Fruit fly (Drosophila melanogaster) whole organism, embryonic: ENCODE data around the gene Gip.

Source experiments
- ATbp ChIP-seq: fragments of 200-800 bp; sonication (Bioruptor generic); optimal IDR thresholded peaks from 2 replicates; lab custom pipeline; 2017; ENCODE audit warnings: missing biosample characterization, mild to moderate bottlenecking, missing genetic modification characterization, missing genetic modification reagents
- Asciz ChIP-seq: fragments of 200-800 bp; sonication (Bioruptor generic); optimal IDR thresholded peaks from 2 replicates; lab custom pipeline; 2017; ENCODE audit warnings: missing biosample characterization, mild to moderate bottlenecking, missing genetic modification characterization, missing genetic modification reagents
- BtbVII ChIP-seq: fragments of 200-800 bp; sonication (Bioruptor generic); optimal IDR thresholded peaks from 3 replicates; lab custom pipeline; 2017; ENCODE audit warnings: missing biosample characterization, mild to moderate bottlenecking, missing genetic modification characterization
- C15 ChIP-seq: fragments of 200-800 bp; sonication (Bioruptor generic); IDR thresholded peaks from 3 replicates; pipeline ENCODE4 v1.3.6; 2022; ENCODE audit warnings: missing biosample characterization, missing genetic modification characterization
- CG12104 ChIP-seq: fragments of 200-800 bp; sonication (Bioruptor generic); optimal IDR thresholded peaks from 3 replicates; lab custom pipeline; 2016; ENCODE audit warnings: missing biosample characterization, missing genetic modification characterization
- CG14860 ChIP-seq: fragments of 200-800 bp; sonication (Bioruptor generic); IDR thresholded peaks from 3 replicates; pipeline ENCODE4 v1.3.6; 2022; ENCODE audit warnings: missing biosample characterization, missing genetic modification characterization; ENCODE audit not compliant: partially characterized antibody
- CG14965 ChIP-seq: fragments of 200-800 bp; sonication (Bioruptor generic); optimal IDR thresholded peaks from 2 replicates; lab custom pipeline; 2016; ENCODE audit warnings: missing biosample characterization, missing genetic modification characterization, borderline replicate concordance
- CG15011 ChIP-seq: fragments of 200-800 bp; sonication (Bioruptor generic); optimal IDR thresholded peaks from 3 replicates; lab custom pipeline; 2018; ENCODE audit warnings: missing biosample characterization, mild to moderate bottlenecking, missing genetic modification characterization
- CG15479 ChIP-seq: fragments of 200-800 bp; sonication (Bioruptor generic); optimal IDR thresholded peaks from 3 replicates; lab custom pipeline; 2019; ENCODE audit warnings: missing biosample characterization, mild to moderate bottlenecking, missing genetic modification characterization, moderate library complexity
- CG16815 ChIP-seq: fragments of 200-800 bp; sonication (Bioruptor generic); optimal IDR thresholded peaks from 3 replicates; lab custom pipeline; 2017; ENCODE audit warnings: missing biosample characterization, mild to moderate bottlenecking, missing genetic modification characterization
- CG17829 ChIP-seq: fragments of 200-800 bp; optimal IDR thresholded peaks from 2 replicates; lab custom pipeline; 2019; ENCODE audit warnings: missing biosample characterization, mild to moderate bottlenecking, missing genetic modification characterization, moderate library complexity
- CG2875 ChIP-seq: fragments of 200-800 bp; sonication (Bioruptor generic); optimal IDR thresholded peaks from 2 replicates; lab custom pipeline; 2017; ENCODE audit warnings: missing biosample characterization, mild to moderate bottlenecking, missing genetic modification characterization, missing genetic modification reagents
- CG2889 ChIP-seq: fragments of 200-800 bp; sonication (Bioruptor generic); IDR thresholded peaks from 3 replicates; pipeline ENCODE4 v1.3.6; 2022; ENCODE audit warnings: missing biosample characterization, missing genetic modification characterization
- CG30431 ChIP-seq: fragments of 200-800 bp; sonication (Bioruptor generic); optimal IDR thresholded peaks from 2 replicates; lab custom pipeline; 2017; ENCODE audit warnings: missing biosample characterization, missing genetic modification characterization
- CG31441 ChIP-seq: fragments of 200-800 bp; sonication (Bioruptor generic); IDR thresholded peaks from 2 replicates; pipeline ENCODE4 v1.3.6; 2022; ENCODE audit warnings: missing biosample characterization, missing genetic modification characterization
- CG34422 ChIP-seq: fragments of 200-800 bp; sonication (Bioruptor generic); IDR thresholded peaks from 3 replicates; pipeline ENCODE4 v1.3.6; 2022; ENCODE audit warnings: missing biosample characterization, missing genetic modification characterization
- CG3726 ChIP-seq: fragments of 200-800 bp; sonication (Bioruptor generic); IDR thresholded peaks from 3 replicates; pipeline ENCODE4, ENCODE4 v1.3.6; 2022; ENCODE audit warnings: missing biosample characterization, missing genetic modification characterization
- CG4328 ChIP-seq: fragments of 200-800 bp; sonication (Bioruptor generic); optimal IDR thresholded peaks from 3 replicates; lab custom pipeline; 2017; ENCODE audit warnings: missing biosample characterization, missing genetic modification reagents, missing genetic modification characterization
- CG4360 ChIP-seq: fragments of 200-800 bp; sonication (Bioruptor generic); IDR thresholded peaks from 2 replicates; pipeline ENCODE4 v1.3.6; 2022; ENCODE audit warnings: missing biosample characterization, missing genetic modification characterization
- CG7745 ChIP-seq: fragments of 200-800 bp; sonication (Bioruptor generic); optimal IDR thresholded peaks from 2 replicates; lab custom pipeline; 2018; ENCODE audit warnings: missing biosample characterization, mild to moderate bottlenecking, missing genetic modification characterization, moderate library complexity
- CG7786 ChIP-seq: fragments of 200-800 bp; sonication (Bioruptor generic); optimal IDR thresholded peaks from 2 replicates; lab custom pipeline; 2016; ENCODE audit warnings: missing biosample characterization, missing genetic modification characterization
- CG8944 ChIP-seq: fragments of 200-800 bp; sonication (Bioruptor generic); optimal IDR thresholded peaks from 3 replicates; lab custom pipeline; 2016; ENCODE audit warnings: missing biosample characterization, missing genetic modification characterization
- CG9797 ChIP-seq: fragments of 200-800 bp; sonication (Bioruptor generic); optimal IDR thresholded peaks from 3 replicates; lab custom pipeline; 2018; ENCODE audit warnings: missing biosample characterization, mild to moderate bottlenecking, missing genetic modification characterization
- Chrac-16 ChIP-seq: fragments of 200-800 bp; sonication (Bioruptor generic); optimal IDR thresholded peaks from 3 replicates; lab custom pipeline; 2016; ENCODE audit warnings: missing biosample characterization, missing genetic modification characterization
- Dip2 ChIP-seq: fragments of 200-800 bp; sonication (Bioruptor generic); IDR thresholded peaks from 2 replicates; pipeline ENCODE4 v1.3.6; 2022; ENCODE audit warnings: missing biosample characterization, missing genetic modification characterization
- Elba2 ChIP-seq: fragments of 200-800 bp; sonication (Bioruptor generic); optimal IDR thresholded peaks from 3 replicates; lab custom pipeline; 2016; ENCODE audit warnings: missing biosample characterization, missing genetic modification characterization
- Fer3 ChIP-seq: fragments of 200-800 bp; sonication (Bioruptor generic); optimal IDR thresholded peaks from 2 replicates; lab custom pipeline; 2018; ENCODE audit warnings: missing biosample characterization, mild to moderate bottlenecking, missing genetic modification characterization, moderate library complexity
- HHEX ChIP-seq: fragments of 200-800 bp; sonication (Bioruptor generic); optimal IDR thresholded peaks from 3 replicates; lab custom pipeline; 2017; ENCODE audit warnings: missing biosample characterization, mild to moderate bottlenecking, missing genetic modification characterization, missing genetic modification reagents
- HLH3B ChIP-seq: fragments of 200-800 bp; sonication (Bioruptor generic); IDR thresholded peaks from 2 replicates; pipeline ENCODE4 v1.3.6; 2022; ENCODE audit warnings: missing biosample characterization, missing genetic modification characterization
- Jarid2 ChIP-seq: fragments of 200-800 bp; sonication (Bioruptor generic); optimal IDR thresholded peaks from 3 replicates; lab custom pipeline; 2017; ENCODE audit warnings: mild to moderate bottlenecking, missing biosample characterization, missing genetic modification reagents, missing genetic modification characterization
- Mes4 ChIP-seq: fragments of 200-800 bp; sonication (Bioruptor generic); optimal IDR thresholded peaks from 2 replicates; lab custom pipeline; 2016; ENCODE audit warnings: missing biosample characterization, missing genetic modification characterization
- Optix ChIP-seq: fragments of 200-800 bp; sonication (Bioruptor generic); IDR thresholded peaks from 3 replicates; pipeline ENCODE4 v1.3.6; 2022; ENCODE audit warnings: missing biosample characterization, missing genetic modification characterization
- Rfx ChIP-seq: fragments of 200-800 bp; sonication (Bioruptor generic); IDR thresholded peaks from 2 replicates; pipeline ENCODE4 v1.3.6; 2022; ENCODE audit warnings: missing biosample characterization, missing genetic modification characterization
- Six4 ChIP-seq: fragments of 200-800 bp; sonication (Bioruptor generic); optimal IDR thresholded peaks from 2 replicates; lab custom pipeline; 2016; ENCODE audit warnings: missing biosample characterization, missing genetic modification characterization
- ara ChIP-seq: fragments of 200-800 bp; sonication (Bioruptor generic); IDR thresholded peaks from 2 replicates; pipeline ENCODE4 v1.3.6; 2022; ENCODE audit warnings: missing biosample characterization, missing genetic modification characterization
- ash1 ChIP-seq: fragments of 200-800 bp; sonication (Bioruptor generic); optimal IDR thresholded peaks from 2 replicates; lab custom pipeline; 2018; ENCODE audit warnings: missing biosample characterization, mild to moderate bottlenecking, missing genetic modification characterization
- br ChIP-seq: fragments of >200 bp; optimal IDR thresholded peaks from 2 replicates; lab custom pipeline; 2017
- caup ChIP-seq: fragments of 200-800 bp; sonication (Bioruptor generic); optimal IDR thresholded peaks from 3 replicates; lab custom pipeline; 2017; ENCODE audit warnings: missing biosample characterization, mild to moderate bottlenecking, missing genetic modification characterization, moderate library complexity; ENCODE audit not compliant: severe bottlenecking
- crol ChIP-seq: fragments of 200-800 bp; sonication (Bioruptor generic); IDR thresholded peaks from 2 replicates; pipeline ENCODE4 v1.3.6; 2022; ENCODE audit warnings: missing biosample characterization, missing genetic modification characterization
- disco-r ChIP-seq: fragments of 200-800 bp; sonication (Bioruptor generic); optimal IDR thresholded peaks from 2 replicates; lab custom pipeline; 2016; ENCODE audit warnings: missing biosample characterization, missing genetic modification characterization
- ftz-f1 ChIP-seq: fragments of 200-800 bp; sonication (Bioruptor generic); optimal IDR thresholded peaks from 2 replicates; lab custom pipeline; 2016; ENCODE audit warnings: missing biosample characterization, missing genetic modification characterization
- gem ChIP-seq: fragments of 200-800 bp; sonication (Bioruptor generic); optimal IDR thresholded peaks from 2 replicates; lab custom pipeline; 2019; ENCODE audit warnings: missing biosample characterization, mild to moderate bottlenecking, missing genetic modification characterization, moderate library complexity
- gro ChIP-seq: fragments of 200-800 bp; sonication (Bioruptor generic); optimal IDR thresholded peaks from 2 replicates; lab custom pipeline; 2016; ENCODE audit warnings: missing biosample characterization, missing genetic modification characterization
- jing ChIP-seq: fragments of 200-800 bp; sonication (Bioruptor generic); optimal IDR thresholded peaks from 2 replicates; lab custom pipeline; 2018; ENCODE audit warnings: missing biosample characterization, mild to moderate bottlenecking, missing genetic modification characterization
- kni ChIP-seq: fragments of 200-800 bp; sonication (Bioruptor generic); optimal IDR thresholded peaks from 3 replicates; lab custom pipeline; 2017; ENCODE audit warnings: mild to moderate bottlenecking, missing biosample characterization, missing genetic modification reagents, missing genetic modification characterization
- lbe ChIP-seq: fragments of 200-800 bp; sonication (Bioruptor generic); optimal IDR thresholded peaks from 2 replicates; lab custom pipeline; 2016; ENCODE audit warnings: missing biosample characterization, mild to moderate bottlenecking, missing genetic modification characterization
- repo ChIP-seq: fragments of 200-800 bp; sonication (Bioruptor generic); optimal IDR thresholded peaks from 2 replicates; lab custom pipeline; 2016; ENCODE audit warnings: missing biosample characterization, missing genetic modification characterization
- stc ChIP-seq: fragments of 200-800 bp; sonication (Bioruptor generic); IDR thresholded peaks from 2 replicates; pipeline ENCODE4 v1.3.6; 2022; ENCODE audit warnings: missing biosample characterization, missing genetic modification characterization
- trh ChIP-seq: fragments of 200-800 bp; sonication (Bioruptor generic); optimal IDR thresholded peaks from 2 replicates; lab custom pipeline; 2016; ENCODE audit warnings: missing biosample characterization, missing genetic modification characterization
- unc-4 ChIP-seq: fragments of 200-800 bp; sonication (Bioruptor generic); IDR thresholded peaks from 2 replicates; pipeline ENCODE4 v1.3.6; 2022; ENCODE audit warnings: missing biosample characterization, missing genetic modification characterization; ENCODE audit not compliant: partially characterized antibody

Gip gene

dm6 chrX:10362557-10363366, 33.1 kb upstream of the Gip start (continued):
- TF ChIP-seq CG9797 (no peak), Rfx (GFP tag; lab: Robert Waterston, UW) (no peak), BtbVII (GFP tag; lab: Kevin White, UChicago) (peak; percentile 22), CG12104 (GFP tag; lab: Kevin White, UChicago) (peak; percentile 44), ftz-f1 (GFP tag; lab: Kevin White, UChicago) (no peak), CG15011 (GFP tag; lab: Kevin White, UChicago) (no peak), ATbp (GFP tag; lab: Kevin White, UChicago) (peak; percentile 6), Six4 (GFP tag; lab: Kevin White, UChicago) (peak; percentile 2), Dip2 (GFP tag; lab: Robert Waterston, UW) (no peak), lbe (GFP tag; lab: Kevin White, UChicago) (no peak), HLH3B (GFP tag; lab: Robert Waterston, UW) (no peak), Mes4 (no peak), CG30431 (GFP tag; lab: Kevin White, UChicago) (no peak), CG7786 (no peak), Optix (GFP tag; lab: Robert Waterston, UW) (no peak), ash1 (GFP tag; lab: Kevin White, UChicago) (no peak), CG7745 (no peak), gro (GFP tag; lab: Kevin White, UChicago) (no peak), trh (GFP tag; lab: Kevin White, UChicago) (no peak), C15 (GFP tag; lab: Robert Waterston, UW) (no peak), disco-r (peak; percentile 36), CG4360 (GFP tag; lab: Robert Waterston, UW) (no peak), CG14965 (no peak), Elba2 (GFP tag; lab: Kevin White, UChicago) (no peak), unc-4 (GFP tag; lab: Robert Waterston, UW) (no peak), HHEX (GFP tag; lab: Kevin White, UChicago) (no peak), CG3726 (GFP tag; lab: Robert Waterston, UW) (no peak), CG8944 (GFP tag; lab: Kevin White, UChicago) (no peak), CG4328 (GFP tag; lab: Kevin White, UChicago) (peak; percentile 5), repo (GFP tag; lab: Kevin White, UChicago) (no peak), jing (peak; percentile 25), kni (GFP tag; lab: Kevin White, UChicago) (no peak), gem (tag; lab: Kevin White, UChicago) (peak; percentile 44), CG14860 (no peak), CG34422 (GFP tag; lab: Robert Waterston, UW) (peak; percentile 33; the same call in 1 of the 3 replicates), CG2889 (GFP tag; lab: Robert Waterston, UW) (no peak), CG17829 (tag; lab: Kevin White, UChicago) (no peak), br (no peak), Jarid2 (GFP tag; lab: Kevin White, UChicago) (no peak), Asciz (GFP tag; lab: Kevin White, UChicago) (peak; percentile 16), stc (GFP tag; lab: Robert Waterston, UW) (no peak), caup (GFP tag; lab: Kevin White, UChicago) (no peak), CG31441 (GFP tag; lab: Robert Waterston, UW) (peak; percentile 55; the same call in 1 of the 2 replicates), Chrac-16 (peak; percentile 32), CG2875 (GFP tag; lab: Kevin White, UChicago) (no peak), CG16815 (GFP tag; lab: Kevin White, UChicago) (peak; percentile 12), Fer3 (tag; lab: Kevin White, UChicago) (no peak), CG15479 (GFP tag; lab: Kevin White, UChicago) (no peak), crol (GFP tag; lab: Robert Waterston, UW) (no peak), ara (GFP tag; lab: Robert Waterston, UW) (no peak)
